Worm (Caenorhabditis elegans) whole organism, L1 larva: Measurements from ENCODE around the gene sorb-1.
A peak's percentile ranks its signal among the peaks of the same experiment; 100 is the strongest.

Experiments used
- C04F5.9 ChIP-seq: sonication (generic microtip); optimal IDR thresholded peaks from 2 replicates; lab custom pipeline; 2016; ENCODE audit warnings: missing genetic modification characterization, missing compliant biosample characterization
- C16A3.4 ChIP-seq: fragments of 150-350 bp; optimal IDR thresholded peaks from 2 replicates; lab custom pipeline; 2014; ENCODE audit warnings: missing biosample characterization, missing genetic modification characterization
- F16B12.6 ChIP-seq: fragments of 150-350 bp; optimal IDR thresholded peaks from 2 replicates; lab custom pipeline; 2014; ENCODE audit warnings: missing biosample characterization, missing genetic modification characterization
- aha-1 ChIP-seq: fragments of 150-350 bp; optimal IDR thresholded peaks from 2 replicates; lab custom pipeline; 2014; ENCODE audit warnings: missing biosample characterization, missing genetic modification characterization
- alr-1 ChIP-seq: fragments of 200-800 bp; sonication (Bioruptor generic); optimal IDR thresholded peaks from 2 replicates; lab custom pipeline; 2018; ENCODE audit warnings: borderline replicate concordance, mild to moderate bottlenecking, missing genetic modification characterization, missing compliant biosample characterization
- blmp-1 ChIP-seq: fragments of 150-350 bp; optimal IDR thresholded peaks from 2 replicates; lab custom pipeline; 2014; ENCODE audit warnings: missing biosample characterization, missing genetic modification characterization
- ceh-63 ChIP-seq: fragments of 200-800 bp; sonication (Bioruptor generic); optimal IDR thresholded peaks from 2 replicates; lab custom pipeline; 2018; ENCODE audit warnings: mild to moderate bottlenecking, missing genetic modification characterization, missing compliant biosample characterization
- ceh-8 ChIP-seq: fragments of 200-800 bp; sonication (Bioruptor generic); optimal IDR thresholded peaks from 2 replicates; lab custom pipeline; 2018; ENCODE audit warnings: mild to moderate bottlenecking, missing genetic modification characterization, moderate library complexity, missing compliant biosample characterization
- ceh-82 ChIP-seq, 3 experiments: fragments of 150-350 bp in 1 of 3; sonication (generic microtip) in 2 of 3; optimal IDR thresholded peaks; 2 replicates each; lab custom pipeline; 2014 to 2017; ENCODE audit warnings: missing biosample characterization in 3 of 3, missing genetic modification characterization in 3 of 3
- ceh-88 ChIP-seq: fragments of 200-800 bp; sonication (Bioruptor generic); IDR thresholded peaks from 2 replicates; pipeline ENCODE4 v1.3.6; 2022; ENCODE audit warnings: missing genetic modification characterization, missing compliant biosample characterization
- ceh-90 ChIP-seq: sonication (generic microtip); optimal IDR thresholded peaks from 2 replicates; lab custom pipeline; 2016; ENCODE audit warnings: missing genetic modification characterization, missing compliant biosample characterization
- dpl-1 ChIP-seq, 3 experiments: fragments of 150-350 bp in 2 of 3; sonication (generic microtip) in 1 of 3; optimal IDR thresholded peaks; 2 replicates each; lab custom pipeline; 2014 to 2017; ENCODE audit warnings: missing biosample characterization in 3 of 3, missing genetic modification characterization in 3 of 3, missing genetic modification reagents in 3 of 3
- dsc-1 ChIP-seq: sonication (generic microtip); optimal IDR thresholded peaks from 2 replicates; lab custom pipeline; 2016; ENCODE audit warnings: mild to moderate bottlenecking, missing genetic modification characterization, missing compliant biosample characterization
- efl-1 ChIP-seq, 4 experiments: fragments of 150-350 bp; optimal IDR thresholded peaks in 3 of 4; peaks in 1 of 4; 1 replicate in 1 of 4; 2 replicates in 3 of 4; lab custom pipeline; 2014; ENCODE audit warnings: missing biosample characterization in 2 of 4, missing genetic modification characterization in 2 of 4, missing genetic modification reagents in 2 of 4
- egl-13 ChIP-seq: sonication (generic microtip); optimal IDR thresholded peaks from 2 replicates; lab custom pipeline; 2016; ENCODE audit warnings: missing genotype, missing genetic modification reagents, missing genetic modification characterization, missing compliant biosample characterization
- elt-3 ChIP-seq, 6 experiments: fragments of 150-350 bp in 1 of 6; sonication (generic microtip); optimal IDR thresholded peaks; 2 replicates each; lab custom pipeline; 2017 to 2018; ENCODE audit warnings: missing biosample characterization in 6 of 6, missing genetic modification characterization in 6 of 6, inconsistent platforms in 1 of 6
- fkh-10 ChIP-seq: sonication (generic microtip); optimal IDR thresholded peaks from 2 replicates; lab custom pipeline; 2017; ENCODE audit warnings: missing biosample characterization, missing genetic modification reagents, missing genetic modification characterization
- fkh-4 ChIP-seq: sonication (generic microtip); optimal IDR thresholded peaks from 2 replicates; lab custom pipeline; 2016; ENCODE audit warnings: missing compliant biosample characterization, missing genetic modification characterization, borderline replicate concordance
- fkh-8 ChIP-seq: sonication (generic microtip); optimal IDR thresholded peaks from 2 replicates; lab custom pipeline; 2016; ENCODE audit warnings: mild to moderate bottlenecking, missing genetic modification characterization, missing compliant biosample characterization
- hpl-2 ChIP-seq: fragments of 150-350 bp; optimal IDR thresholded peaks from 2 replicates; lab custom pipeline; 2014; ENCODE audit warnings: missing biosample characterization, missing genetic modification reagents, missing genetic modification characterization
- irx-1 ChIP-seq: sonication (generic microtip); optimal IDR thresholded peaks from 2 replicates; lab custom pipeline; 2016; ENCODE audit warnings: missing genetic modification characterization, missing compliant biosample characterization
- isw-1 ChIP-seq: fragments of 200-800 bp; sonication (Bioruptor generic); IDR thresholded peaks from 2 replicates; pipeline ENCODE4 v1.3.6; 2022; ENCODE audit warnings: missing genetic modification characterization, missing compliant biosample characterization
- jun-1 ChIP-seq: fragments of 150-350 bp; optimal IDR thresholded peaks from 2 replicates; lab custom pipeline; 2014; ENCODE audit warnings: missing biosample characterization, missing genetic modification reagents, missing genetic modification characterization
- lin-13 ChIP-seq: fragments of 150-350 bp; optimal IDR thresholded peaks from 2 replicates; lab custom pipeline; 2014; ENCODE audit warnings: missing biosample characterization, missing genetic modification reagents, missing genetic modification characterization
- lin-15B ChIP-seq: fragments of 150-350 bp; sonication (generic microtip); optimal IDR thresholded peaks from 3 replicates; lab custom pipeline; 2014; ENCODE audit warnings: missing biosample characterization, missing genetic modification characterization
- lin-35 ChIP-seq, 2 experiments: fragments of 150-350 bp; optimal IDR thresholded peaks; 2 replicates each; lab custom pipeline; 2014; ENCODE audit warnings: missing biosample characterization in 2 of 2, missing genetic modification characterization in 2 of 2, missing genetic modification reagents in 2 of 2
- lsy-2 ChIP-seq, 2 experiments: fragments of 150-350 bp; optimal IDR thresholded peaks; 2 replicates each; lab custom pipeline; 2014; ENCODE audit warnings: missing biosample characterization in 2 of 2, missing genetic modification characterization in 2 of 2
- mab-9 ChIP-seq: fragments of 200-800 bp; sonication (Bioruptor generic); IDR thresholded peaks from 2 replicates; pipeline ENCODE4 v1.3.6; 2022; ENCODE audit warnings: missing genetic modification reagents, missing genetic modification characterization, missing compliant biosample characterization
- mdl-1 ChIP-seq, 2 experiments: fragments of 150-350 bp; optimal IDR thresholded peaks; 2 replicates each; lab custom pipeline; 2014 to 2017; ENCODE audit warnings: missing biosample characterization in 2 of 2, missing genetic modification characterization in 2 of 2, inconsistent platforms in 1 of 2
- mef-2 ChIP-seq: fragments of 150-350 bp; optimal IDR thresholded peaks from 2 replicates; lab custom pipeline; 2014; ENCODE audit warnings: missing biosample characterization, missing genetic modification characterization
- nhr-19 ChIP-seq: fragments of 200-800 bp; sonication (Bioruptor generic); conservative IDR thresholded peaks from 2 replicates; pipeline ENCODE4 v1.3.6; 2022; ENCODE audit warnings: missing genetic modification characterization, missing compliant biosample characterization
- nhr-20 ChIP-seq: sonication (generic microtip); optimal IDR thresholded peaks from 2 replicates; lab custom pipeline; 2016; ENCODE audit warnings: mild to moderate bottlenecking, missing genetic modification characterization, missing compliant biosample characterization
- nhr-237 ChIP-seq: fragments of 150-350 bp; optimal IDR thresholded peaks from 2 replicates; lab custom pipeline; 2014; ENCODE audit warnings: missing biosample characterization, missing genetic modification characterization
- nhr-28 ChIP-seq: fragments of 150-350 bp; optimal IDR thresholded peaks from 2 replicates; lab custom pipeline; 2014; ENCODE audit warnings: missing biosample characterization, missing genetic modification characterization
- nhr-47 ChIP-seq: sonication (generic microtip); optimal IDR thresholded peaks from 2 replicates; lab custom pipeline; 2016; ENCODE audit warnings: mild to moderate bottlenecking, missing genetic modification characterization, moderate library complexity, missing compliant biosample characterization
- nhr-71 ChIP-seq: sonication (generic microtip); optimal IDR thresholded peaks from 2 replicates; lab custom pipeline; 2016; ENCODE audit warnings: mild to moderate bottlenecking, missing genetic modification characterization, moderate library complexity, missing compliant biosample characterization
- nhr-76 ChIP-seq: sonication (generic microtip); optimal IDR thresholded peaks from 2 replicates; lab custom pipeline; 2017; ENCODE audit warnings: missing biosample characterization, missing genetic modification characterization
- nhr-77 ChIP-seq: fragments of 150-350 bp; optimal IDR thresholded peaks from 2 replicates; lab custom pipeline; 2014; ENCODE audit warnings: missing biosample characterization, missing genetic modification characterization
- nhr-85 ChIP-seq: sonication (generic microtip); peaks from one replicate; lab custom pipeline; 2016; ENCODE audit warnings: missing genetic modification characterization, inconsistent platforms, missing compliant biosample characterization
- nhr-90 ChIP-seq: sonication (generic microtip); optimal IDR thresholded peaks from 2 replicates; lab custom pipeline; 2016; ENCODE audit warnings: mild to moderate bottlenecking, missing genetic modification characterization, missing compliant biosample characterization; ENCODE audit not compliant: poor library complexity
- pax-3 ChIP-seq: fragments of 200-800 bp; sonication (Bioruptor generic); optimal IDR thresholded peaks from 2 replicates; lab custom pipeline; 2018; ENCODE audit warnings: mild to moderate bottlenecking, missing genetic modification characterization, moderate library complexity, missing compliant biosample characterization
- rnt-1 ChIP-seq: sonication (generic microtip); optimal IDR thresholded peaks from 2 replicates; lab custom pipeline; 2016; ENCODE audit warnings: mild to moderate bottlenecking, missing genetic modification characterization, moderate library complexity, missing compliant biosample characterization
- skn-1 ChIP-seq: fragments of 150-350 bp; optimal IDR thresholded peaks from 2 replicates; lab custom pipeline; 2014; ENCODE audit warnings: missing biosample characterization, missing genetic modification characterization
- snpc-4 ChIP-seq: fragments of 150-350 bp; optimal IDR thresholded peaks from 2 replicates; lab custom pipeline; 2014; ENCODE audit warnings: missing biosample characterization, missing genetic modification characterization
- snu-23 ChIP-seq: sonication (generic microtip); optimal IDR thresholded peaks from 2 replicates; lab custom pipeline; 2016; ENCODE audit warnings: missing genetic modification characterization, missing compliant biosample characterization
- sox-4 ChIP-seq: sonication (generic microtip); optimal IDR thresholded peaks from 2 replicates; lab custom pipeline; 2016; ENCODE audit warnings: missing genetic modification characterization, missing compliant biosample characterization
- sptf-1 ChIP-seq: fragments of 150-350 bp; optimal IDR thresholded peaks from 2 replicates; lab custom pipeline; 2014; ENCODE audit warnings: missing biosample characterization, missing genetic modification characterization
- swsn-7 ChIP-seq: sonication (generic microtip); optimal IDR thresholded peaks from 2 replicates; lab custom pipeline; 2016; ENCODE audit warnings: missing genetic modification characterization, missing compliant biosample characterization
- tbx-2 ChIP-seq: sonication (generic microtip); optimal IDR thresholded peaks from 2 replicates; lab custom pipeline; 2016; ENCODE audit warnings: missing genetic modification characterization, missing compliant biosample characterization
- tlp-1 ChIP-seq: fragments of 150-350 bp; optimal IDR thresholded peaks from 2 replicates; lab custom pipeline; 2014; ENCODE audit warnings: missing biosample characterization, missing genetic modification characterization
- unc-130 ChIP-seq: fragments of 150-350 bp; optimal IDR thresholded peaks from 2 replicates; lab custom pipeline; 2017; ENCODE audit warnings: missing biosample characterization, missing genetic modification characterization, inconsistent platforms
- unc-86 ChIP-seq: sonication (generic microtip); optimal IDR thresholded peaks from 2 replicates; lab custom pipeline; 2016; ENCODE audit warnings: missing genetic modification characterization, missing compliant biosample characterization
- xbp-1 ChIP-seq: sonication (generic microtip); optimal IDR thresholded peaks from 2 replicates; lab custom pipeline; 2016; ENCODE audit warnings: missing genetic modification characterization, missing compliant biosample characterization

Gene sorb-1

ce11 chrIV:13788652-13789051, 38.5 kb downstream of the sorb-1 start, which contains the start of the genes sas-6 and Y45F10D.7:
Gene sas-6, minus strand, starts transcription at chrIV:13788731.
Gene Y45F10D.7, plus strand, starts transcription at chrIV:13788907.
- TF ChIP-seq swsn-7 (peak; percentile 29), nhr-71 (tag; lab: Kevin White, UChicago) (peak; percentile 69), elt-3 (tag; optimal IDR thresholded peaks at IDR 0.05; lab: Kevin White, UChicago) (peak in 2 of 6 experiments; percentile 36 to 41), nhr-85 (tag; lab: Kevin White, UChicago) (no peak), sptf-1 (tag; lab: Kevin White, UChicago) (no peak), dsc-1 (tag; lab: Kevin White, UChicago) (peak; percentile 23), hpl-2 (GFP tag; lab: Kevin White, UChicago) (no peak), nhr-90 (tag; lab: Kevin White, UChicago) (peak; percentile 14), nhr-47 (tag; lab: Kevin White, UChicago) (peak; percentile 71), snpc-4 (tag; lab: Kevin White, UChicago) (peak; percentile 5), irx-1 (peak; percentile 4), fkh-8 (tag; lab: Kevin White, UChicago) (peak; percentile 51), ceh-90 (tag; lab: Kevin White, UChicago) (no peak), dpl-1 (GFP tag; optimal IDR thresholded peaks at IDR 0.05; lab: Kevin White, UChicago) (peak; percentile 91 to 95 (median 94)), ceh-88 (GFP tag; lab: Robert Waterston, UW) (no peak), pax-3 (tag; lab: Kevin White, UChicago) (peak; percentile 18), blmp-1 (peak; percentile 19), fkh-4 (tag; lab: Kevin White, UChicago) (no peak), C16A3.4 (tag; lab: Kevin White, UChicago) (peak; percentile 81), nhr-19 (GFP tag; lab: Robert Waterston, UW) (no peak), F16B12.6 (peak; percentile 97), tbx-2 (tag; lab: Kevin White, UChicago) (peak; percentile 47), unc-130 (tag; lab: Kevin White, UChicago) (peak; percentile 53), mdl-1 (tag; optimal IDR thresholded peaks at IDR 0.05; lab: Kevin White, UChicago) (peak in 1 of 2 experiments; percentile 43), nhr-28 (tag; lab: Kevin White, UChicago) (no peak), lsy-2 (tag; optimal IDR thresholded peaks at IDR 0.05; lab: Kevin White, UChicago) (peak; percentile 98 to 99), ceh-82 (tag; optimal IDR thresholded peaks at IDR 0.05; lab: Kevin White, UChicago) (peak; percentile 12 to 83 (median 28)), nhr-76 (tag; lab: Kevin White, UChicago) (no peak), ceh-8 (GFP tag; lab: Kevin White, UChicago) (no peak), lin-35 (GFP tag; optimal IDR thresholded peaks at IDR 0.05; lab: Kevin White, UChicago) (peak; percentile 91 to 97), alr-1 (no peak), aha-1 (tag; lab: Kevin White, UChicago) (no peak), sox-4 (tag; lab: Kevin White, UChicago) (no peak), egl-13 (no peak), mef-2 (no peak), nhr-237 (tag; lab: Kevin White, UChicago) (no peak), skn-1 (tag; lab: Kevin White, UChicago) (peak; percentile 75), xbp-1 (peak; percentile 35), nhr-20 (peak; percentile 44), lin-13 (GFP tag; lab: Kevin White, UChicago) (peak; percentile 59), isw-1 (GFP tag; lab: Robert Waterston, UW) (peak; percentile 32; the same call in 1 of the 2 replicates), unc-86 (tag; lab: Kevin White, UChicago) (peak; percentile 9), jun-1 (tag; lab: Kevin White, UChicago) (no peak), nhr-77 (tag; lab: Kevin White, UChicago) (peak; percentile 6), ceh-63 (no peak), efl-1 (optimal IDR thresholded peaks at IDR 0.05; lab: Kevin White, UChicago) (peak; percentile 62 to 95), efl-1 (GFP tag; optimal IDR thresholded peaks at IDR 0.05 in 1 of 2; lab: Kevin White, UChicago) (peak; percentile 94 to 99), C04F5.9 (tag; lab: Kevin White, UChicago) (peak; percentile 32), tlp-1 (tag; lab: Kevin White, UChicago) (no peak), rnt-1 (tag; lab: Kevin White, UChicago) (peak; percentile 69), lin-15B (tag; lab: Kevin White, UChicago) (peak; percentile 71), fkh-10 (GFP tag; lab: Kevin White, UChicago) (peak; percentile 14), mab-9 (GFP tag; lab: Robert Waterston, UW) (no peak), snu-23 (GFP tag; lab: Kevin White, UChicago) (peak; percentile 81)
